Worm (Caenorhabditis elegans): ENCODE results near the gene T01D3.3.

T01D3.3 gene

ce11 chrV:13756359-13757091, 52.5 kb downstream of the T01D3.3 start, which contains the start of gene F20G2.2:
F20G2.2 (minus strand) TSS chrV:13756409.
- TF ChIP-seq dmd-6 (GFP tag; IDR thresholded peaks at IDR 0.05) (peak; percentile 45; the same call in 1 of the 2 replicates), dmd-8 (GFP tag; IDR thresholded peaks at IDR 0.05) (no peak), lin-29 (GFP tag; IDR thresholded peaks at IDR 0.05) (no peak), Y105C5A.15 (GFP tag; IDR thresholded peaks at IDR 0.05) (no peak), nhr-76 (tag; optimal IDR thresholded peaks at IDR 0.05) (no peak), unc-130 (GFP tag; optimal IDR thresholded peaks at IDR 0.05) (no peak), lin-13 (GFP tag; optimal IDR thresholded peaks at IDR 0.05) (no peak), snpc-4 (tag; optimal IDR thresholded peaks at IDR 0.05) (no peak), ama-1 (optimal IDR thresholded peaks at IDR 0.05) (no peak), daf-8 (GFP tag; IDR thresholded peaks at IDR 0.05) (no peak), hlh-11 (tag; optimal IDR thresholded peaks at IDR 0.05) (peak; percentile 34), nhr-28 (tag; optimal IDR thresholded peaks at IDR 0.05) (peak; percentile 44), egl-43 (GFP tag; IDR thresholded peaks at IDR 0.05) (no peak), D1046.2 (GFP tag; IDR thresholded peaks at IDR 0.05) (no peak), gei-8 (GFP tag; optimal IDR thresholded peaks at IDR 0.05) (no peak), nhr-102 (tag; optimal IDR thresholded peaks at IDR 0.05) (no peak), F49E8.2 (tag; optimal IDR thresholded peaks at IDR 0.05; ENCODE audit: borderline replicate concordance) (no peak), R02D3.7 (tag; optimal IDR thresholded peaks at IDR 0.05) (no peak), daf-16 (GFP tag; optimal IDR thresholded peaks at IDR 0.05) (peak in 1 of 2 experiments; percentile 2), daf-16 (tag; optimal IDR thresholded peaks at IDR 0.05) (peak; percentile 21), set-16 (GFP tag; IDR thresholded peaks at IDR 0.05) (no peak), ZK337.2 (GFP tag; IDR thresholded peaks at IDR 0.05) (no peak), F10B5.3 (tag; optimal IDR thresholded peaks at IDR 0.05) (no peak), duxl-1 (tag; optimal IDR thresholded peaks at IDR 0.05; ENCODE audit: poor library complexity) (no peak), ceh-20 (GFP tag; IDR thresholded peaks at IDR 0.05) (no peak), lin-38 (GFP tag; IDR thresholded peaks at IDR 0.05) (no peak), aha-1 (tag) (no peak), mes-2 (tag; optimal IDR thresholded peaks at IDR 0.05; ENCODE audit: poor library complexity, severe bottlenecking) (no peak), dve-1 (tag; optimal IDR thresholded peaks at IDR 0.05; ENCODE audit: insufficient read depth) (peak; percentile 35), mep-1 (tag; optimal IDR thresholded peaks at IDR 0.05) (peak; percentile 1), zag-1 (tag; optimal IDR thresholded peaks at IDR 0.05) (no peak), tra-1 (GFP tag; IDR thresholded peaks at IDR 0.05) (no peak), spr-3 (GFP tag; optimal IDR thresholded peaks at IDR 0.05) (no peak), ceh-32 (tag; optimal IDR thresholded peaks at IDR 0.05; ENCODE audit: poor library complexity) (no peak), arid-1 (GFP tag; conservative IDR thresholded peaks at IDR 0.05) (no peak), F44E2.7 (GFP tag; IDR thresholded peaks at IDR 0.05) (no peak)

ce11 chrV:13757349-13757748, 53.3 kb downstream of the T01D3.3 start:
- no peak for TF ChIP-seq hif-1 (tag; optimal IDR thresholded peaks at IDR 0.05)
- no peak for TF ChIP-seq skn-1 (tag; optimal IDR thresholded peaks at IDR 0.05)
- no peak for TF ChIP-seq pha-4 (GFP tag; IDR thresholded peaks at IDR 0.05)
- TF ChIP-seq pha-4 (tag; optimal IDR thresholded peaks at IDR 0.05): no peak
- TF ChIP-seq madf-5 (GFP tag; IDR thresholded peaks at IDR 0.05): no peak
- TF ChIP-seq ctbp-1 (GFP tag; IDR thresholded peaks at IDR 0.05): no peak
- TF ChIP-seq zip-11 (GFP tag; IDR thresholded peaks at IDR 0.05): no peak
- no peak for TF ChIP-seq aly-2 (tag; optimal IDR thresholded peaks at IDR 0.05)
- TF ChIP-seq mxl-2 (GFP tag; conservative IDR thresholded peaks at IDR 0.05): no peak
- no peak for TF ChIP-seq vab-7 (GFP tag; IDR thresholded peaks at IDR 0.05)
- peak in 1 of 2 experiments; percentile 69 for TF ChIP-seq lsy-2 (tag; optimal IDR thresholded peaks at IDR 0.05)
- TF ChIP-seq nhr-6 (tag; optimal IDR thresholded peaks at IDR 0.05): peak; percentile 62
- no peak for TF ChIP-seq ceh-62 (tag; optimal IDR thresholded peaks at IDR 0.05)
- no peak for TF ChIP-seq lin-1 (GFP tag; IDR thresholded peaks at IDR 0.05)
- TF ChIP-seq hmg-1.1 (GFP tag; IDR thresholded peaks at IDR 0.05): 0 out of 2 replicates have a peak, but pooled peaks have one; percentile 27
- TF ChIP-seq lin-15B (tag; optimal IDR thresholded peaks at IDR 0.05): no peak
- TF ChIP-seq dve-1 (tag; optimal IDR thresholded peaks at IDR 0.05; ENCODE audit: insufficient read depth): peak; percentile 64
- no peak for TF ChIP-seq lin-38 (GFP tag; IDR thresholded peaks at IDR 0.05)
- no peak for TF ChIP-seq daf-8 (GFP tag; IDR thresholded peaks at IDR 0.05)
- no peak for TF ChIP-seq set-16 (GFP tag; IDR thresholded peaks at IDR 0.05)

All from whole organism, L4 larva.